Worm (Caenorhabditis elegans) whole organism, late embryonic: ENCODE measurements around the gene ZK867.2.

Source experiments
- C38D4.7 ChIP-seq: fragments of 200-800 bp; sonication (Bioruptor generic); optimal IDR thresholded peaks from 2 replicates; lab custom pipeline; 2018; ENCODE audit warnings: mild to moderate bottlenecking, missing genetic modification characterization, moderate library complexity, missing compliant biosample characterization
- Y22D7AL.16 ChIP-seq: sonication (generic microtip); optimal IDR thresholded peaks from 2 replicates; lab custom pipeline; 2016; ENCODE audit warnings: missing genetic modification characterization, missing compliant biosample characterization
- ama-1 ChIP-seq: fragments of 150-350 bp; optimal IDR thresholded peaks from 2 replicates; lab custom pipeline; 2014
- ceh-18 ChIP-seq: sonication (generic microtip); optimal IDR thresholded peaks from 2 replicates; lab custom pipeline; 2016; ENCODE audit warnings: missing genetic modification characterization, missing compliant biosample characterization
- ceh-30 ChIP-seq: fragments of 150-350 bp; optimal IDR thresholded peaks from 2 replicates; lab custom pipeline; 2014; ENCODE audit warnings: missing biosample characterization, missing genetic modification characterization
- ceh-31 ChIP-seq: sonication (generic microtip); optimal IDR thresholded peaks from 2 replicates; lab custom pipeline; 2016; ENCODE audit warnings: missing genetic modification characterization, missing compliant biosample characterization
- ceh-34 ChIP-seq: sonication (generic microtip); optimal IDR thresholded peaks from 2 replicates; lab custom pipeline; 2016; ENCODE audit warnings: mild to moderate bottlenecking, missing genetic modification characterization, missing compliant biosample characterization
- ceh-9 ChIP-seq: sonication (generic microtip); optimal IDR thresholded peaks from 2 replicates; lab custom pipeline; 2016; ENCODE audit warnings: mild to moderate bottlenecking, missing genetic modification characterization, inconsistent platforms, missing compliant biosample characterization
- che-1 ChIP-seq: sonication (generic microtip); optimal IDR thresholded peaks from 2 replicates; lab custom pipeline; 2016; ENCODE audit warnings: mild to moderate bottlenecking, missing genetic modification characterization, missing compliant biosample characterization
- dve-1 ChIP-seq: sonication (generic microtip); optimal IDR thresholded peaks from 2 replicates; lab custom pipeline; 2017; ENCODE audit warnings: antibody characterized with exemption, mild to moderate bottlenecking, missing genetic modification characterization, missing compliant biosample characterization
- elt-2 ChIP-seq: sonication (generic microtip); optimal IDR thresholded peaks from 2 replicates; lab custom pipeline; 2016; ENCODE audit warnings: missing genetic modification reagents, missing genetic modification characterization, missing compliant biosample characterization
- elt-4 ChIP-seq: sonication (generic microtip); optimal IDR thresholded peaks from 2 replicates; lab custom pipeline; 2016; ENCODE audit warnings: missing genetic modification characterization, missing compliant biosample characterization
- ets-4 ChIP-seq: sonication (generic microtip); optimal IDR thresholded peaks from 2 replicates; lab custom pipeline; 2016; ENCODE audit warnings: missing genetic modification characterization, missing compliant biosample characterization
- fkh-6 ChIP-seq: sonication (generic microtip); optimal IDR thresholded peaks from 2 replicates; lab custom pipeline; 2016; ENCODE audit warnings: missing genetic modification characterization, missing compliant biosample characterization
- gmeb-2 ChIP-seq: sonication (generic microtip); optimal IDR thresholded peaks from 2 replicates; lab custom pipeline; 2016; ENCODE audit warnings: missing genetic modification characterization, inconsistent platforms, missing compliant biosample characterization
- hlh-30 ChIP-seq: sonication (generic microtip); optimal IDR thresholded peaks from 2 replicates; lab custom pipeline; 2017; ENCODE audit warnings: antibody characterized with exemption, missing genetic modification characterization, missing compliant biosample characterization; ENCODE audit not compliant: insufficient read depth
- lim-6 ChIP-seq: sonication (generic microtip); optimal IDR thresholded peaks from 2 replicates; lab custom pipeline; 2016; ENCODE audit warnings: missing genetic modification characterization, missing compliant biosample characterization
- nfya-1 ChIP-seq: sonication (generic microtip); optimal IDR thresholded peaks from 2 replicates; lab custom pipeline; 2017; ENCODE audit warnings: missing genetic modification characterization, mild to moderate bottlenecking, missing compliant biosample characterization, antibody characterized with exemption, moderate library complexity
- nhr-11 ChIP-seq: fragments of 150-350 bp; optimal IDR thresholded peaks from 2 replicates; lab custom pipeline; 2014; ENCODE audit warnings: missing biosample characterization, missing genetic modification characterization
- nhr-232 ChIP-seq: sonication (generic microtip); optimal IDR thresholded peaks from 2 replicates; lab custom pipeline; 2016; ENCODE audit warnings: missing genetic modification characterization, missing compliant biosample characterization
- odd-2 ChIP-seq: sonication (generic microtip); optimal IDR thresholded peaks from 2 replicates; lab custom pipeline; 2017; ENCODE audit warnings: antibody characterized with exemption, mild to moderate bottlenecking, missing genetic modification characterization, missing compliant biosample characterization
- pat-9 ChIP-seq: fragments of 200-800 bp; sonication (Bioruptor generic); optimal IDR thresholded peaks from 2 replicates; lab custom pipeline; 2018; ENCODE audit warnings: mild to moderate bottlenecking, missing genetic modification characterization, moderate library complexity, missing compliant biosample characterization
- pax-1 ChIP-seq: fragments of 150-350 bp; optimal IDR thresholded peaks from 2 replicates; lab custom pipeline; 2014; ENCODE audit warnings: missing biosample characterization, missing genetic modification characterization
- pha-2 ChIP-seq: sonication (generic microtip); optimal IDR thresholded peaks from 2 replicates; lab custom pipeline; 2017; ENCODE audit warnings: mild to moderate bottlenecking, missing genetic modification characterization, missing compliant biosample characterization
- pros-1 ChIP-seq: fragments of 150-350 bp; optimal IDR thresholded peaks from 2 replicates; lab custom pipeline; 2014; ENCODE audit warnings: missing biosample characterization, missing genetic modification reagents, missing genetic modification characterization
- sdc-2 ChIP-seq: sonication (generic microtip); optimal IDR thresholded peaks from 2 replicates; lab custom pipeline; 2016; ENCODE audit warnings: missing genotype, missing genetic modification characterization, missing compliant biosample characterization
- sox-2 ChIP-seq: fragments of 200-800 bp; sonication (Bioruptor generic); IDR thresholded peaks from 2 replicates; pipeline ENCODE4 v1.3.6; 2022; ENCODE audit warnings: missing genetic modification reagents, missing genetic modification characterization, missing compliant biosample characterization
- sox-4 ChIP-seq: sonication (generic microtip); optimal IDR thresholded peaks from 2 replicates; lab custom pipeline; 2017; ENCODE audit warnings: mild to moderate bottlenecking, missing genetic modification characterization, inconsistent platforms, missing compliant biosample characterization
- syd-9 ChIP-seq: sonication (generic microtip); optimal IDR thresholded peaks from 2 replicates; lab custom pipeline; 2016; ENCODE audit warnings: mild to moderate bottlenecking, missing genetic modification characterization, moderate library complexity, missing compliant biosample characterization
- tbx-2 ChIP-seq: sonication (generic microtip); optimal IDR thresholded peaks from 2 replicates; lab custom pipeline; 2016; ENCODE audit warnings: missing genetic modification characterization, missing compliant biosample characterization
- ttx-3 ChIP-seq: sonication (generic microtip); optimal IDR thresholded peaks from 2 replicates; lab custom pipeline; 2016; ENCODE audit warnings: missing genetic modification reagents, missing genetic modification characterization, missing compliant biosample characterization
- unc-3 ChIP-seq, 2 experiments: fragments of 200-800 bp in 1 of 2; sonication (Bioruptor generic) in 1 of 2; sonication (generic microtip) in 1 of 2; conservative IDR thresholded peaks in 1 of 2; optimal IDR thresholded peaks in 1 of 2; 2 replicates each; pipeline versions ENCODE4 v1.3.6 to Lab custom; 2016 to 2022; ENCODE audit warnings: missing compliant biosample characterization in 2 of 2, missing genetic modification characterization in 2 of 2, missing genetic modification reagents in 1 of 2
- unc-55 ChIP-seq: sonication (generic microtip); optimal IDR thresholded peaks from 2 replicates; lab custom pipeline; 2017; ENCODE audit warnings: missing biosample characterization, missing genetic modification reagents, missing genetic modification characterization
- zip-5 ChIP-seq: sonication (generic microtip); optimal IDR thresholded peaks from 2 replicates; lab custom pipeline; 2016; ENCODE audit warnings: missing genetic modification characterization, missing compliant biosample characterization
- ztf-16 ChIP-seq: sonication (generic microtip); optimal IDR thresholded peaks from 2 replicates; lab custom pipeline; 2017; ENCODE audit warnings: missing genetic modification characterization, missing compliant biosample characterization

The ZK867.2 gene

ce11 chrX:7175389-7175788, 31.1 kb upstream of the ZK867.2 start:
- TF ChIP-seq Y22D7AL.16 (tag; lab: Kevin White, UChicago) (no peak), elt-4 (tag; lab: Kevin White, UChicago) (no peak), ceh-31 (tag; lab: Kevin White, UChicago) (no peak), nfya-1 (tag; lab: Kevin White, UChicago) (no peak), che-1 (tag; lab: Kevin White, UChicago) (no peak), zip-5 (no peak), unc-3 (GFP tag; conservative IDR thresholded peaks at IDR 0.05; lab: Robert Waterston, UW) (no peak), unc-3 (tag; optimal IDR thresholded peaks at IDR 0.05; lab: Kevin White, UChicago) (no peak), ceh-34 (tag; lab: Kevin White, UChicago) (no peak), syd-9 (tag; lab: Kevin White, UChicago) (no peak), hlh-30 (tag; lab: Kevin White, UChicago) (no peak), pax-1 (tag; lab: Kevin White, UChicago) (no peak), ttx-3 (tag; lab: Kevin White, UChicago) (no peak), nhr-232 (tag; lab: Kevin White, UChicago) (no peak), ceh-30 (tag; lab: Kevin White, UChicago) (no peak)

DNA sequence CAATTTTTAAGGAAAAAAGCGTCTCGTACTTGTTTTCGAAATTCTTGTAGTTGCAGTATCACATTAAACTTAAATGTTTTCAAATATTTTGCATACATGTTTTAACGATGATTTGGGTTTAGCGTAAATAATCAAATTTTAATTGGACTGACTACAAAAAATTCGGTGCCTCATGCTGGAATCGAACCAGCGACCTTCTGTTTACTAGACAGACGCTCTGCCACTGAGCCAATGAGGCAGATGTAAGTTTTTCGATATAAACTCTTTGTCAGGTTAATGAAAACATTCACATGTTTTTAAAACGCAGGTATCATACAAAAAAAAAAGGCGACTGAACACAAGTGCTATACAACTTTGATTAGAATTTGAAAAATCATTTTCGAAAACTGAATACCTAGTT, 29.7 kb upstream of the ZK867.2 start:
- no peak for TF ChIP-seq unc-3 (GFP tag; conservative IDR thresholded peaks at IDR 0.05; lab: Robert Waterston, UW)
- TF ChIP-seq unc-3 (tag; optimal IDR thresholded peaks at IDR 0.05; lab: Kevin White, UChicago) = no peak
- TF ChIP-seq lim-6 (tag; lab: Kevin White, UChicago) = no peak
- TF ChIP-seq sox-2 (GFP tag; lab: Robert Waterston, UW) = no peak
- TF ChIP-seq ceh-9 (tag; lab: Kevin White, UChicago) = no peak
- no peak for TF ChIP-seq ztf-16 (tag; lab: Kevin White, UChicago)
- TF ChIP-seq ama-1 (lab: Kevin White, UChicago) = no peak
- no peak for TF ChIP-seq odd-2 (tag; lab: Kevin White, UChicago)
- no peak for TF ChIP-seq syd-9 (tag; lab: Kevin White, UChicago)
- no peak for TF ChIP-seq gmeb-2 (tag; lab: Kevin White, UChicago)
- TF ChIP-seq tbx-2 = no peak
- TF ChIP-seq che-1 (tag; lab: Kevin White, UChicago) = no peak
- no peak for TF ChIP-seq pros-1 (tag; lab: Kevin White, UChicago)
- TF ChIP-seq unc-55 = no peak

DNA sequence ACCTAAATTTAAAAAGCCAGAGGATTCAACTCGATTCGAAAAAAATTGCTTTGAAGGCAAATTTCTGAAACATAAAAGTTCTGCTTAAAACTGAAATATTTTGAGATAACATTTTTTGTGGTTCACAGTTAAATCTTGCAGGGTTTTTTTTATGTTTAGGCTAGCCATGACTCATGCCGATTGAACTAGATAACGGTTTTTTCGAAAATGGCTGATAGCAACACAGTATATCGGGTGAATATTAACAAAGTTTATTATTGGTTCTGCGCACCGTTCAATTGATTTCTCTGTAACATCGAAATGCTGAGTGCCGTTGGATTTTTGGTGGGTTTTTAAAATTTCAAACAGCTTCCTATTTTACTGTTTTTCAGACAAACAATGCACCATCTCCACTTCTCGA, 29.2 kb upstream of the ZK867.2 start, which contains the start of gene F43E12.1:
Gene F43E12.1, plus strand, starts transcription at position 301 of the 400 bp plus-strand sequence.
- TF ChIP-seq sox-4 (tag; lab: Kevin White, UChicago) = no peak
- TF ChIP-seq nhr-11 (tag; lab: Kevin White, UChicago) = no peak
- TF ChIP-seq unc-55 = no peak
- no peak for TF ChIP-seq pha-2 (tag; lab: Kevin White, UChicago)

- TF ChIP-seq dve-1 (tag; lab: Kevin White, UChicago) (peak; percentile 30), fkh-6 (tag; lab: Kevin White, UChicago) (no peak), sdc-2 (peak; percentile 98), ets-4 (peak; percentile 2), pat-9 (no peak), ceh-31 (tag; lab: Kevin White, UChicago) (peak; percentile 68), ttx-3 (tag; lab: Kevin White, UChicago) (no peak), ceh-18 (tag; lab: Kevin White, UChicago) (peak; percentile 8), nfya-1 (tag; lab: Kevin White, UChicago) (peak; percentile 26), C38D4.7 (GFP tag; lab: Kevin White, UChicago) (no peak), elt-2 (tag; lab: Kevin White, UChicago) (peak; percentile 32), ceh-34 (tag; lab: Kevin White, UChicago) (peak; percentile 6)
- TF ChIP-seq, all 69 proteins: peak for 8
These were observed 24.9 kb upstream of the ZK867.2 start for ce11 chrX:7181627-7182026.
